Worm (Caenorhabditis elegans) whole organism, L4 larva: ENCODE measurements around the gene skr-18.

ENCODE experiments used
- F37D6.2 ChIP-seq: sonication (generic microtip); optimal IDR thresholded peaks from 2 replicates; lab custom pipeline; 2016; ENCODE audit warnings: mild to moderate bottlenecking, missing genetic modification characterization, missing compliant biosample characterization
- R02D3.7 ChIP-seq: fragments of 150-350 bp; sonication (generic microtip); optimal IDR thresholded peaks from 3 replicates; lab custom pipeline; 2014; ENCODE audit warnings: missing biosample characterization, missing genetic modification characterization
- Y105C5A.15 ChIP-seq: fragments of 200-800 bp; sonication (Bioruptor generic); IDR thresholded peaks from 2 replicates; pipeline ENCODE4 v1.3.6; 2022; ENCODE audit warnings: missing genetic modification characterization, missing compliant biosample characterization
- ZK337.2 ChIP-seq: fragments of 200-800 bp; sonication (Bioruptor generic); IDR thresholded peaks from 2 replicates; pipeline ENCODE4 v1.3.6; 2022; ENCODE audit warnings: missing genetic modification reagents, missing genetic modification characterization, missing compliant biosample characterization
- ZK546.5 ChIP-seq, 2 experiments: sonication (generic microtip); optimal IDR thresholded peaks; 2 replicates each; lab custom pipeline; 2017; ENCODE audit warnings: missing biosample characterization in 2 of 2, missing genetic modification characterization in 2 of 2
- ama-1 ChIP-seq: fragments of 150-350 bp; optimal IDR thresholded peaks from 2 replicates; lab custom pipeline; 2014; ENCODE audit warnings: inconsistent platforms, mixed read lengths
- ces-1 ChIP-seq: fragments of 150-350 bp; sonication (generic microtip); optimal IDR thresholded peaks from 4 replicates; lab custom pipeline; 2014; ENCODE audit warnings: missing biosample characterization, missing genetic modification reagents, missing genetic modification characterization
- daf-16 ChIP-seq, 3 experiments: sonication (generic microtip); optimal IDR thresholded peaks; 2 replicates each; lab custom pipeline; 2016 to 2017; ENCODE audit warnings: missing genetic modification characterization in 3 of 3, missing genetic modification reagents in 3 of 3, mild to moderate bottlenecking in 2 of 3, missing compliant biosample characterization in 2 of 3, missing biosample characterization in 1 of 3, moderate library complexity in 1 of 3
- daf-19 ChIP-seq: fragments of 200-800 bp; sonication (Bioruptor generic); conservative IDR thresholded peaks from 2 replicates; pipeline ENCODE4 v1.3.6; 2022; ENCODE audit warnings: missing genetic modification characterization, missing compliant biosample characterization
- daf-8 ChIP-seq: fragments of 200-800 bp; sonication (Bioruptor generic); IDR thresholded peaks from 2 replicates; pipeline ENCODE4 v1.3.6; 2022; ENCODE audit warnings: missing genetic modification characterization, missing compliant biosample characterization
- dmd-6 ChIP-seq: fragments of 200-800 bp; sonication (Bioruptor generic); IDR thresholded peaks from 2 replicates; pipeline ENCODE4 v1.3.6; 2022; ENCODE audit warnings: missing genetic modification reagents, missing genetic modification characterization, missing compliant biosample characterization
- dmd-9 ChIP-seq: fragments of 200-800 bp; sonication (Bioruptor generic); IDR thresholded peaks from 2 replicates; pipeline ENCODE4 v1.3.6; 2022; ENCODE audit warnings: missing genetic modification reagents, missing genetic modification characterization, missing compliant biosample characterization
- egl-43 ChIP-seq: fragments of 200-800 bp; sonication (Bioruptor generic); IDR thresholded peaks from 2 replicates; pipeline ENCODE4 v1.3.6; 2022; ENCODE audit warnings: missing genetic modification reagents, missing genetic modification characterization, missing compliant biosample characterization
- fos-1 ChIP-seq: fragments of 150-350 bp; optimal IDR thresholded peaks from 2 replicates; lab custom pipeline; 2014; ENCODE audit warnings: missing biosample characterization, missing genetic modification characterization
- hlh-11 ChIP-seq: fragments of 200-800 bp; sonication (Bioruptor generic); optimal IDR thresholded peaks from 2 replicates; lab custom pipeline; 2018; ENCODE audit warnings: mild to moderate bottlenecking, missing genetic modification characterization, missing compliant biosample characterization
- jun-1 ChIP-seq: fragments of 150-350 bp; optimal IDR thresholded peaks from 2 replicates; lab custom pipeline; 2014; ENCODE audit warnings: missing biosample characterization, missing genetic modification reagents, missing genetic modification characterization
- lin-13 ChIP-seq: fragments of 150-350 bp; optimal IDR thresholded peaks from 2 replicates; lab custom pipeline; 2014; ENCODE audit warnings: missing biosample characterization, missing genetic modification reagents, missing genetic modification characterization
- lin-29 ChIP-seq: fragments of 200-800 bp; sonication (Bioruptor generic); IDR thresholded peaks from 2 replicates; pipeline ENCODE4 v1.3.6; 2022; ENCODE audit warnings: missing genetic modification reagents, missing genetic modification characterization, missing compliant biosample characterization
- madf-9 ChIP-seq: fragments of 200-800 bp; sonication (Bioruptor generic); conservative IDR thresholded peaks from 2 replicates; pipeline ENCODE4 v1.3.6; 2022; ENCODE audit warnings: missing genetic modification reagents, missing genetic modification characterization, missing compliant biosample characterization
- mxl-2 ChIP-seq: fragments of 200-800 bp; sonication (Bioruptor generic); conservative IDR thresholded peaks from 2 replicates; pipeline ENCODE4 v1.3.6; 2022; ENCODE audit warnings: missing genetic modification reagents, missing genetic modification characterization, missing compliant biosample characterization
- mxl-3 ChIP-seq: fragments of 200-800 bp; sonication (Bioruptor generic); optimal IDR thresholded peaks from 2 replicates; lab custom pipeline; 2018; ENCODE audit warnings: mild to moderate bottlenecking, missing genetic modification characterization, missing compliant biosample characterization
- nhr-10 ChIP-seq: fragments of 150-350 bp; optimal IDR thresholded peaks from 2 replicates; lab custom pipeline; 2014; ENCODE audit warnings: missing biosample characterization, missing genetic modification characterization
- nhr-102 ChIP-seq: sonication (generic microtip); optimal IDR thresholded peaks from 2 replicates; lab custom pipeline; 2016; ENCODE audit warnings: mild to moderate bottlenecking, missing genetic modification characterization, moderate library complexity, missing compliant biosample characterization
- nhr-25 ChIP-seq: sonication (generic microtip); optimal IDR thresholded peaks from 2 replicates; lab custom pipeline; 2017; ENCODE audit warnings: missing genetic modification characterization, mild to moderate bottlenecking, missing compliant biosample characterization, antibody characterized with exemption, moderate library complexity, borderline replicate concordance; ENCODE audit not compliant: insufficient read depth
- nhr-28 ChIP-seq: fragments of 150-350 bp; optimal IDR thresholded peaks from 2 replicates; lab custom pipeline; 2014; ENCODE audit warnings: missing biosample characterization, missing genetic modification characterization
- nhr-41 ChIP-seq: fragments of 200-800 bp; sonication (Bioruptor generic); IDR thresholded peaks from 2 replicates; pipeline ENCODE4 v1.3.6; 2022; ENCODE audit warnings: missing genetic modification reagents, missing genetic modification characterization, missing compliant biosample characterization
- nhr-42 ChIP-seq: fragments of 200-800 bp; sonication (Bioruptor generic); IDR thresholded peaks from 2 replicates; pipeline ENCODE4 v1.3.6; 2022; ENCODE audit warnings: missing genetic modification characterization, missing compliant biosample characterization
- nhr-48 ChIP-seq: sonication (generic microtip); optimal IDR thresholded peaks from 2 replicates; lab custom pipeline; 2016; ENCODE audit warnings: mild to moderate bottlenecking, missing genetic modification characterization, missing compliant biosample characterization
- php-3 ChIP-seq: fragments of 200-800 bp; sonication (Bioruptor generic); IDR thresholded peaks from 2 replicates; pipeline ENCODE4 v1.3.6; 2022; ENCODE audit warnings: missing genetic modification reagents, missing genetic modification characterization, missing compliant biosample characterization
- pqm-1 ChIP-seq: sonication (generic microtip); optimal IDR thresholded peaks from 2 replicates; lab custom pipeline; 2017; ENCODE audit warnings: missing biosample characterization, missing genetic modification characterization
- rbr-2 ChIP-seq: sonication (generic microtip); optimal IDR thresholded peaks from 2 replicates; lab custom pipeline; 2016; ENCODE audit warnings: missing genotype, missing genetic modification characterization, missing compliant biosample characterization
- saeg-2 ChIP-seq: fragments of 200-800 bp; sonication (Bioruptor generic); IDR thresholded peaks from 2 replicates; pipeline ENCODE4 v1.3.6; 2022; ENCODE audit warnings: missing genetic modification reagents, missing genetic modification characterization, missing compliant biosample characterization
- unc-62 ChIP-seq, 3 experiments: fragments of 150-350 bp in 1 of 3; sonication (generic microtip); optimal IDR thresholded peaks in 2 of 3; peaks in 1 of 3; 1 replicate in 1 of 3; 2 replicates in 2 of 3; lab custom pipeline; 2014 to 2017; ENCODE audit warnings: missing biosample characterization in 3 of 3, missing genetic modification characterization in 3 of 3, missing genetic modification reagents in 3 of 3, missing genotype in 1 of 3
- vab-7 ChIP-seq: fragments of 200-800 bp; sonication (Bioruptor generic); IDR thresholded peaks from 2 replicates; pipeline ENCODE4 v1.3.6; 2022; ENCODE audit warnings: missing genetic modification reagents, missing genetic modification characterization, missing compliant biosample characterization
- zip-11 ChIP-seq: fragments of 200-800 bp; sonication (Bioruptor generic); IDR thresholded peaks from 2 replicates; pipeline ENCODE4 v1.3.6; 2022; ENCODE audit warnings: missing genetic modification characterization, missing compliant biosample characterization
- zip-2 ChIP-seq: fragments of 150-350 bp; optimal IDR thresholded peaks from 2 replicates; lab custom pipeline; 2014; ENCODE audit warnings: missing biosample characterization, missing genetic modification characterization

skr-18 gene

ce11 chrIV:787755-788154 lies 7.5 kb downstream of the skr-18 start, which contains the start of gene F56B3.6:
Gene F56B3.6 (plus strand): TSS chrIV:788055.
- TF ChIP-seq lin-29 (GFP tag; lab: Robert Waterston, UW) (no peak), php-3 (GFP tag; lab: Robert Waterston, UW) (no peak), R02D3.7 (tag; lab: Kevin White, UChicago) (no peak), mxl-2 (GFP tag; lab: Robert Waterston, UW) (no peak), daf-8 (GFP tag; lab: Robert Waterston, UW) (no peak), nhr-41 (GFP tag; lab: Robert Waterston, UW) (no peak), zip-11 (GFP tag; lab: Robert Waterston, UW) (no peak), saeg-2 (GFP tag; lab: Robert Waterston, UW) (no peak), mxl-3 (no peak), nhr-48 (tag; lab: Kevin White, UChicago) (no peak), nhr-102 (tag; lab: Kevin White, UChicago) (no peak), lin-13 (GFP tag; lab: Kevin White, UChicago) (no peak), Y105C5A.15 (GFP tag; lab: Robert Waterston, UW) (no peak), nhr-25 (no peak), ama-1 (lab: Kevin White, UChicago) (no peak)

DNA sequence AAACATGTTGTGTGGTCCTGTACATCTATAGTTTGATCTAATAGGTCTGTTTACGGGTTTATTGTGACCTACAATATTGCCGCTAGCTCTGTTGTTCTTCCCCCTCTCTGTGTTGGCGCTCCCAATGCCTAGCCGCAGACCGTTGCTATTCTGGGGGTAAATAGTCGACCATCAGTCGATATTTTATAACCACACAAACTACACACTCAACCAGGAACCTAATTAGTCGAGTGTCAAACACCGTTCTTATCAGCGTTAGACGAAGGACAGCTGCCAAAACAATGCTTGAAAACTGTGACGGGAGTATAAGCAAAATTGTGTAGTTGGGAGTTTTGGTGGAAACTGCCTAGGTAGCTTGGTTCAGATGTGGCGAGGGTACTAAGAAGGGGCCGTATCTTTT lies 12.8 kb downstream of the skr-18 start:
- TF ChIP-seq dmd-6 (GFP tag; lab: Robert Waterston, UW) (peak; percentile 39; the same call in 1 of the 2 replicates), ZK546.5 (tag; optimal IDR thresholded peaks at IDR 0.05; lab: Kevin White, UChicago) (no peak), daf-16 (GFP tag; optimal IDR thresholded peaks at IDR 0.05; lab: Kevin White, UChicago) (no peak), daf-16 (tag; optimal IDR thresholded peaks at IDR 0.05; lab: Kevin White, UChicago) (peak; percentile 81), ZK337.2 (no peak), nhr-102 (tag; lab: Kevin White, UChicago) (no peak)

- no peak for TF ChIP-seq php-3 (GFP tag; lab: Robert Waterston, UW)
- TF ChIP-seq madf-9 (GFP tag; lab: Robert Waterston, UW): no peak
- peak; percentile 12 for TF ChIP-seq nhr-28
- no peak for TF ChIP-seq zip-11 (GFP tag; lab: Robert Waterston, UW)
- TF ChIP-seq F37D6.2 (tag; lab: Kevin White, UChicago): no peak
- no peak for TF ChIP-seq fos-1
- no peak for TF ChIP-seq daf-16 (GFP tag; optimal IDR thresholded peaks at IDR 0.05; lab: Kevin White, UChicago)
- peak; percentile 41 for TF ChIP-seq daf-16 (tag; optimal IDR thresholded peaks at IDR 0.05; lab: Kevin White, UChicago)
Measured at ce11 chrIV:778484-778883, 16.7 kb downstream of the skr-18 start, which contains the start of gene ugt-52. Gene ugt-52 (plus strand): TSS chrIV:778784.

DNA sequence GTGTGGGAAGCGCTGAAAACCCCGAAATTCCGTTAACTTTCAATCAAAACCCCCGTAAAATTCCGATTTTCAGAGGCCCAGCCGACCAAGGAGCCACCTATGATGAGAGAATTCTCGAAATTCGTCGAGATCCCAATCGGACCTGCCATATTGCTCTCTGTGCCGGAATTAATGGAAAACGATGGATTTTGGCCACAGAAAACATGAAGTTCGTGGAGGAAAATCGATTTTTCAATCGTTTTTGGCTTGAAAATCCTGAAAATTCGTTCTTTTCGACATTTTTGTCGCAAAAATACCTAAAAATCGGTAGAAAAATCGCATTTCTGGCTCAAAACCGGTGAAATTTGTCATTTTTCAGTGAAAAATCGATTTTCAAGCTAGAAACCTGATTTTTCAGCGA lies 21.7 kb downstream of the skr-18 start:
- TF ChIP-seq nhr-41 (GFP tag; lab: Robert Waterston, UW) (no peak), hlh-11 (tag; lab: Kevin White, UChicago) (no peak), daf-19 (GFP tag; lab: Robert Waterston, UW) (no peak), nhr-25 (no peak), pqm-1 (tag; lab: Kevin White, UChicago) (no peak), jun-1 (tag; lab: Kevin White, UChicago) (no peak), nhr-42 (GFP tag; lab: Robert Waterston, UW) (no peak), nhr-10 (no peak), zip-2 (tag; lab: Kevin White, UChicago) (no peak), dmd-9 (GFP tag; lab: Robert Waterston, UW) (no peak), rbr-2 (tag; lab: Kevin White, UChicago) (no peak), unc-62 (GFP tag; optimal IDR thresholded peaks at IDR 0.05 in 1 of 2; lab: Kevin White, UChicago) (no peak), unc-62 (tag; optimal IDR thresholded peaks at IDR 0.05; lab: Kevin White, UChicago) (no peak), egl-43 (GFP tag; lab: Robert Waterston, UW) (no peak), saeg-2 (GFP tag; lab: Robert Waterston, UW) (no peak), daf-8 (GFP tag; lab: Robert Waterston, UW) (no peak), ces-1 (GFP tag; lab: Kevin White, UChicago) (no peak), nhr-102 (tag; lab: Kevin White, UChicago) (no peak), mxl-3 (no peak), vab-7 (GFP tag; lab: Robert Waterston, UW) (no peak)
